Worm (Caenorhabditis elegans) whole organism, L3 larva: ENCODE data around the gene uig-1.

Source experiments
- R02D3.7 ChIP-seq: fragments of 150-350 bp; optimal IDR thresholded peaks from 2 replicates; lab custom pipeline; 2014; ENCODE audit warnings: missing biosample characterization, missing genetic modification characterization
- ZK546.5 ChIP-seq: sonication (generic microtip); optimal IDR thresholded peaks from 2 replicates; lab custom pipeline; 2017; ENCODE audit warnings: missing biosample characterization, missing genetic modification characterization
- ama-1 ChIP-seq: fragments of 150-350 bp; optimal IDR thresholded peaks from 2 replicates; lab custom pipeline; 2018
- ceh-16 ChIP-seq: sonication (generic microtip); optimal IDR thresholded peaks from 2 replicates; lab custom pipeline; 2017; ENCODE audit warnings: missing biosample characterization, missing genetic modification characterization
- ceh-28 ChIP-seq: fragments of 150-350 bp; optimal IDR thresholded peaks from 2 replicates; lab custom pipeline; 2014; ENCODE audit warnings: missing biosample characterization, missing genetic modification reagents, missing genetic modification characterization
- ceh-82 ChIP-seq: fragments of 150-350 bp; optimal IDR thresholded peaks from 2 replicates; lab custom pipeline; 2014; ENCODE audit warnings: missing biosample characterization, missing genetic modification characterization
- ceh-9 ChIP-seq: sonication (generic microtip); optimal IDR thresholded peaks from 2 replicates; lab custom pipeline; 2018; ENCODE audit warnings: missing biosample characterization, missing genetic modification characterization
- egl-27 ChIP-seq: sonication (generic microtip); optimal IDR thresholded peaks from 4 replicates; lab custom pipeline; 2017; ENCODE audit warnings: missing biosample characterization, missing genetic modification reagents, missing genetic modification characterization
- egl-5 ChIP-seq: fragments of 150-350 bp; optimal IDR thresholded peaks from 2 replicates; lab custom pipeline; 2017; ENCODE audit warnings: missing biosample characterization, missing genetic modification reagents, missing genetic modification characterization, inconsistent platforms
- elt-1 ChIP-seq: fragments of 150-350 bp; optimal IDR thresholded peaks from 2 replicates; lab custom pipeline; 2014; ENCODE audit warnings: missing biosample characterization, missing genetic modification characterization
- elt-2 ChIP-seq: sonication (generic microtip); optimal IDR thresholded peaks from 2 replicates; lab custom pipeline; 2016; ENCODE audit warnings: missing genetic modification reagents, mild to moderate bottlenecking, missing genetic modification characterization, missing compliant biosample characterization
- elt-3 ChIP-seq, 3 experiments: fragments of 150-350 bp in 1 of 3; sonication (generic microtip) in 2 of 3; optimal IDR thresholded peaks; 2 replicates in 2 of 3; 4 replicates in 1 of 3; lab custom pipeline; 2014 to 2017; ENCODE audit warnings: missing biosample characterization in 3 of 3, missing genetic modification characterization in 3 of 3
- fkh-10 ChIP-seq: sonication (generic microtip); optimal IDR thresholded peaks from 2 replicates; lab custom pipeline; 2017; ENCODE audit warnings: missing biosample characterization, missing genetic modification reagents, missing genetic modification characterization
- fkh-2 ChIP-seq: fragments of 150-350 bp; optimal IDR thresholded peaks from 2 replicates; lab custom pipeline; 2014; ENCODE audit warnings: missing biosample characterization, missing genetic modification reagents, missing genetic modification characterization
- fos-1 ChIP-seq: fragments of 150-350 bp; optimal IDR thresholded peaks from 2 replicates; lab custom pipeline; 2014; ENCODE audit warnings: missing biosample characterization, missing genetic modification characterization
- jun-1 ChIP-seq: fragments of 150-350 bp; optimal IDR thresholded peaks from 2 replicates; lab custom pipeline; 2014; ENCODE audit warnings: missing biosample characterization, missing genetic modification reagents, missing genetic modification characterization
- lin-15B ChIP-seq: fragments of 150-350 bp; optimal IDR thresholded peaks from 2 replicates; lab custom pipeline; 2014; ENCODE audit warnings: missing biosample characterization, missing genetic modification characterization
- lin-39 ChIP-seq: fragments of 150-350 bp; optimal IDR thresholded peaks from 2 replicates; lab custom pipeline; 2018; ENCODE audit warnings: missing biosample characterization, missing genetic modification reagents, missing genetic modification characterization
- lsy-12 ChIP-seq: sonication (generic microtip); optimal IDR thresholded peaks from 2 replicates; lab custom pipeline; 2016; ENCODE audit warnings: mild to moderate bottlenecking, missing genetic modification characterization, missing compliant biosample characterization
- mdl-1 ChIP-seq: fragments of 150-350 bp; optimal IDR thresholded peaks from 2 replicates; lab custom pipeline; 2014; ENCODE audit warnings: missing biosample characterization, missing genetic modification characterization
- nhr-11 ChIP-seq: fragments of 150-350 bp; optimal IDR thresholded peaks from 2 replicates; lab custom pipeline; 2014; ENCODE audit warnings: missing biosample characterization, missing genetic modification characterization
- nhr-12 ChIP-seq: fragments of 150-350 bp; optimal IDR thresholded peaks from 2 replicates; lab custom pipeline; 2014; ENCODE audit warnings: missing biosample characterization, missing genetic modification characterization
- nhr-23 ChIP-seq: fragments of 150-350 bp; optimal IDR thresholded peaks from 2 replicates; lab custom pipeline; 2014; ENCODE audit warnings: missing biosample characterization, missing genetic modification reagents, missing genetic modification characterization
- nhr-25 ChIP-seq: sonication (generic microtip); optimal IDR thresholded peaks from 2 replicates; lab custom pipeline; 2017; ENCODE audit warnings: missing biosample characterization, missing genetic modification characterization
- nhr-67 ChIP-seq: fragments of 150-350 bp; optimal IDR thresholded peaks from 2 replicates; lab custom pipeline; 2014; ENCODE audit warnings: missing biosample characterization, missing genetic modification characterization
- nhr-76 ChIP-seq: fragments of 150-350 bp; sonication (generic microtip); optimal IDR thresholded peaks from 5 replicates; lab custom pipeline; 2014; ENCODE audit warnings: missing biosample characterization, missing genetic modification characterization
- pha-4 ChIP-seq: fragments of 150-350 bp; optimal IDR thresholded peaks from 2 replicates; lab custom pipeline; 2014; ENCODE audit warnings: missing biosample characterization, missing genetic modification reagents, missing genetic modification characterization
- pqm-1 ChIP-seq: fragments of 150-350 bp; optimal IDR thresholded peaks from 2 replicates; lab custom pipeline; 2017; ENCODE audit warnings: missing biosample characterization, missing genetic modification characterization, inconsistent platforms
- sea-2 ChIP-seq: fragments of 150-350 bp; sonication (generic microtip); optimal IDR thresholded peaks from 4 replicates; lab custom pipeline; 2014; ENCODE audit warnings: missing biosample characterization, missing genetic modification reagents, missing genetic modification characterization
- skn-1 ChIP-seq: fragments of 150-350 bp; optimal IDR thresholded peaks from 2 replicates; lab custom pipeline; 2014; ENCODE audit warnings: missing biosample characterization, missing genetic modification characterization
- snpc-4 ChIP-seq: fragments of 150-350 bp; optimal IDR thresholded peaks from 2 replicates; lab custom pipeline; 2014; ENCODE audit warnings: missing biosample characterization, missing genetic modification characterization
- unc-62 ChIP-seq: fragments of 150-350 bp; sonication (generic microtip); optimal IDR thresholded peaks from 4 replicates; lab custom pipeline; 2014; ENCODE audit warnings: missing biosample characterization, missing genetic modification reagents, missing genetic modification characterization
- ztf-11 ChIP-seq: fragments of 150-350 bp; optimal IDR thresholded peaks from 2 replicates; lab custom pipeline; 2014; ENCODE audit warnings: missing biosample characterization, missing genetic modification characterization

uig-1 gene

DNA sequence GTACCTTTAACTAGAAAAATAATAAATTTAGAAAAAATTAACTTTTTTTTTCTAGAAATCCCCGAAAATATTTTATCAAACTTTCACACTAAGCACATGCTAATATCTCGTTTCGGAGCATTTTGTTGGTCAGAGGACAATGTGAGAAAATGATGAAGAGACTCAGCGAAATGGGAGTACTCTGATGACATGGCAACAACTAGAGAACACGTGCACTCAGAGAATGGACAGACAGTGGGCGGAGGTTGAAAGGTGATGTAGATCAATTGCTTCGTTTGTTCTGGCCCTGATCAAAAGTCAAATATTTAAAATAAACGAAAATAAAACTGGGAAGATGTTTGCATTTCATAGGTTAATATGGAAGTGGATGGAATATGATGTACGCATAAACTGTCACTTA, 38.7 kb upstream of the uig-1 start:
- TF ChIP-seq elt-2 (tag; lab: Kevin White, UChicago): no peak
- no peak for TF ChIP-seq nhr-12 (tag; lab: Kevin White, UChicago)
- TF ChIP-seq egl-27: no peak
- no peak for TF ChIP-seq ztf-11 (tag; lab: Kevin White, UChicago)
- TF ChIP-seq nhr-23 (tag; lab: Kevin White, UChicago): no peak
- TF ChIP-seq pha-4 (tag; lab: Kevin White, UChicago): no peak
- TF ChIP-seq elt-1 (tag; lab: Kevin White, UChicago): no peak
- TF ChIP-seq ceh-9: no peak
- TF ChIP-seq lin-39 (tag; lab: Kevin White, UChicago): no peak
- no peak for TF ChIP-seq mdl-1
- no peak for TF ChIP-seq ceh-16 (tag; lab: Kevin White, UChicago)
- no peak for TF ChIP-seq elt-3 (tag; optimal IDR thresholded peaks at IDR 0.05; lab: Kevin White, UChicago)
- TF ChIP-seq pqm-1 (tag; lab: Kevin White, UChicago): no peak
- no peak for TF ChIP-seq skn-1 (tag; lab: Kevin White, UChicago)

DNA sequence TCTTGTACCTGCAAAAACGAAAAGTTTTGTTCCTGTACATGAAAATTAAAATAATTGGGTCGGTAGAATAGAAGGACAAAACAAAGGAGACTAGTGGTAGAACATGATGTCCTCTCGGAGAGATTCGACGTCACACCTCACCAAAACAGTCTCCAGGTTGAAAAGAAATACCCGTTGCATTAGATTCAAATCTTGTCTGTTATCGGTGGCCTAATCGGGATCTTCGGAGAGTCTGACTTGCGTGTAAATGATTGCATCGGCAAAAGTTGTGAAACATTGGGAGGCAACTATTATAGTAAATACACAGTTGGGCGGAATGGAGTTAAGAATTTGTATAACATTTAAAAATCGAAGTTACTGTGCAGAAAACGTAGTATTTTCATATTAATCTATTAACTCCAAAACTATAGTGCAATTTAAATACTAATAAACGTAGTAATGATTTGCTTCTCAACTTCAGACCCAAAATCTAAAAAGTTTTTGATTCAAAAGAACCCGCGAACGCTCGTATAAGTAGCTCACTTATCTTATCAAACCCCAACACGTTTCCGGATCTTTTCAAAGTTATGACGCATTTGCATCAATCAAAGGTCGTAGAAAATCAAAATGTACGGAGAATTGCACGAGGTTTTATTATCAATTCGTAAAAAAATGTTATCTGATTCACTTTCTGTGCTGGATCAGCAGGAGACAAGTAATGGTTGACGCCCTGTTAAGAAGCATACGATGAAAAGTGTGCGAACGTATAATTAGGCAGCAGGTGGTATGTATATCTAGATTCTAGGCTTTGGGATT, 37.8 kb upstream of the uig-1 start, which contains the start of gene nhr-168:
TSS of gene nhr-168 (minus strand) at position 486 of the 795 bp plus-strand sequence.
- TF ChIP-seq jun-1 (tag; lab: Kevin White, UChicago) (peak; percentile 34), ceh-16 (tag; lab: Kevin White, UChicago) (no peak), pqm-1 (tag; lab: Kevin White, UChicago) (peak; percentile 68), nhr-23 (tag; lab: Kevin White, UChicago) (peak; percentile 52), lsy-12 (tag; lab: Kevin White, UChicago) (no peak), elt-1 (tag; lab: Kevin White, UChicago) (peak; percentile 96), fkh-10 (GFP tag; lab: Kevin White, UChicago) (no peak), elt-2 (tag; lab: Kevin White, UChicago) (peak; percentile 77), lin-39 (tag; lab: Kevin White, UChicago) (no peak), nhr-25 (tag; lab: Kevin White, UChicago) (peak; percentile 28)

DNA sequence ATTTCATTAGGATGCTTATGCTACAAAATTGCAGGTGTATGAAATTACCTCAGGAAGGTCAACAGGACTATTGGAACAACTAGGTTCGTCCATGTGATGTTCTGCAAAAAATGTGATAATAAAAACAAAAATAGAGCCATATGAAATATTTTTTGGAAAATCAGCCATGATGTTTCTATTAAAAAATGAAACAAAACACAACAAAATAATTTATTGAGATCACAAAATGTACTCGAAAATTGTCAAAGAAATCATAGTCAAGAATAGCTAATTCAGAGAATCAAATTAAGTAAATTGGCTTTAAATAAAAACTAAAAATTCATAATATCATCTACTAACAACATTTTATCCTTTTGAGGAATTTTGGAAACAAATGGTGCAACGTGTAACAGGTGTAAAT, 35.1 kb upstream of the uig-1 start, which contains the start of gene nhr-129:
TSS of gene nhr-129 (minus strand) at position 101 of the 400 bp plus-strand sequence.
- no peak for TF ChIP-seq ceh-16 (tag; lab: Kevin White, UChicago)
- TF ChIP-seq ama-1 (lab: Kevin White, UChicago): no peak
- TF ChIP-seq ceh-28: no peak
- TF ChIP-seq elt-1 (tag; lab: Kevin White, UChicago): no peak
- TF ChIP-seq egl-5 (tag; lab: Kevin White, UChicago): no peak
- no peak for TF ChIP-seq unc-62
- TF ChIP-seq elt-3 (tag; optimal IDR thresholded peaks at IDR 0.05; lab: Kevin White, UChicago): no peak
- TF ChIP-seq fkh-2 (tag; lab: Kevin White, UChicago): no peak
- no peak for TF ChIP-seq ceh-82
- no peak for TF ChIP-seq nhr-23 (tag; lab: Kevin White, UChicago)

DNA sequence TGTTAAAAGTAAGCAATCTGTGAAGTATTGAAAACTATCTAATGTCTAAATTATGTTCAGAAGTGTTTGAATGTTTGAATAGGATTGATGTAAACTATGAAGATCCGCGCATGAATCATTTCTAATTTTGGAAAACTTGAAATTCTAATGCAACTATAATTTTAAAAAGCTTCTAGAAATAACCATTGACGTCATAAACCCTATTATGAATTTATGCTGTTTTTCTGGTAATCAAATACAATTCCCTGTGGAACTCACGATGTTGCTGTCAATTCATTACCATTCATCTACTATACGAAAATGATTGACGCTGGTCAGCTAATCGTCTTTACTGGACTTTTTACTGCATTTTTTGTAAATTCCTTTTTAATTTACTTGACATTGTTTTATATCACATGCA, 31.7 kb upstream of the uig-1 start, which contains the start of gene str-37:
TSS of gene str-37 (plus strand) at position 301 of the 400 bp plus-strand sequence.
- TF ChIP-seq lin-39 (tag; lab: Kevin White, UChicago) (no peak), snpc-4 (tag; lab: Kevin White, UChicago) (no peak), lin-15B (tag; lab: Kevin White, UChicago) (no peak), ceh-16 (tag; lab: Kevin White, UChicago) (no peak), sea-2 (GFP tag; lab: Kevin White, UChicago) (no peak), nhr-11 (no peak), fos-1 (tag; lab: Kevin White, UChicago) (no peak), elt-3 (tag; optimal IDR thresholded peaks at IDR 0.05; lab: Kevin White, UChicago) (no peak), mdl-1 (no peak), R02D3.7 (tag; lab: Kevin White, UChicago) (no peak), ZK546.5 (tag; lab: Kevin White, UChicago) (no peak), unc-62 (no peak), nhr-76 (tag; lab: Kevin White, UChicago) (no peak), jun-1 (tag; lab: Kevin White, UChicago) (no peak), ceh-28 (no peak), nhr-67 (tag; lab: Kevin White, UChicago) (no peak)
